Fruit fly (Drosophila melanogaster): ENCODE measurements around the gene CG14439.

Gene CG14439

DNA sequence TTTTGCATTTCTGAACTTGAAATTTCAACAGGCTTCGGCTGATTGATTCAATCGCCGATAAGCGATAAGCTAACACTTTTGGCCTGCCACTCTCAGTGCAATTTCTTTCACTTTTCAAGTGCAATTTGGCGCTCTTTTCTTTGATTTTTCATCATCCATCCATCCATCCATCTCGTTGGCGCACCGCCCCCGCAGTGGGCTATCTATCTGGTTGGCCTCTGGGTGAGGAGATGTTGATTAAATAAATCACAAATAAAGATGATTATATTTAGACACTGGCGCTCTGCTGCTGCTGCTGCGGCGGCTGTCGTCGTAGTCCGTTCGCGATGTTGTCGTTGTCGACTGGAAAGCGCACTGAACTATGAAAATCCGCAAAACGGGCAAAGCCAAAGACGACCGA, 43.6 kb downstream of the CG14439 start:
- TF ChIP-seq CG8478 (optimal IDR thresholded peaks at IDR 0.05) (no peak), CTCF (optimal IDR thresholded peaks at IDR 0.05) (no peak)

DNA sequence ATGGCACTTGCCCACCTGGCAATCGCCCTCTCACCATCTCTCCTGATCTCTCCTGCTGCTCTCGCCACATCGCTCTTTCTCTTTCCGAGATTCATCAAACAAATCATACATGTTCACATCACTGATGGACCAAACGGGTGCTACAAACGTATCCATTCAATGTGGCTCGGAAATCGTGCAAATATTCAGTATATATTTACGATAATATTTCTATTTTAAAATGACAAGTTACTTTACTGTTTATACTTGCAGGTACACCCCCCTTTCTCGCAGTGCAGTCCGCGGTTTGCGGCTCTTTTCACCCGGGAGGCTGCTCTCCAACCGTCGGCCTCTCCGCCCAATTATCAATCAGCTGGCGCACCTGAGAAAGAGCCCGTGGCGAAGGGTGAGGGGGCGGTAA, 44.2 kb downstream of the CG14439 start:
- TF ChIP-seq CTCF (optimal IDR thresholded peaks at IDR 0.05) = no peak
- no peak for TF ChIP-seq CG8478 (optimal IDR thresholded peaks at IDR 0.05)

DNA sequence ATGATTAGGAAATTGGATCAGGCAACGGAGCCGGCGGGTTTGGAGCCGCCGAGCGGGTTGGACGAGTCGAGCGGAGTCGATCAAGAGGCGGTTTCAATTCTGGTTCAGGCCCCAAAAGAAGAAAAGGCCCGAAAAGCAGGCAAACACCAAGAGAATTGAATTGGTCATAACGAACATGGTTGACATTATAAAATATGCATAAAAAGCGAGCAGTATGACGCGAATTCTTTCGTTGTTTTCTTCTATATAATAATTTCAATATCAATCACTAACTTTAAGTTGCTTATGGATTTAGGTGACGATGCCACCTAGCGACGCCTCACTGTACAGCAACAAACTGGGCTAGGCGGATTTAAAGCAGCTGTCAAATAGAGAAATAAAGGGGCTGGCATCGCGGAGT, 45.5 kb downstream of the CG14439 start:
- TF ChIP-seq CG8478 (optimal IDR thresholded peaks at IDR 0.05) (no peak), CTCF (optimal IDR thresholded peaks at IDR 0.05) (no peak)

DNA sequence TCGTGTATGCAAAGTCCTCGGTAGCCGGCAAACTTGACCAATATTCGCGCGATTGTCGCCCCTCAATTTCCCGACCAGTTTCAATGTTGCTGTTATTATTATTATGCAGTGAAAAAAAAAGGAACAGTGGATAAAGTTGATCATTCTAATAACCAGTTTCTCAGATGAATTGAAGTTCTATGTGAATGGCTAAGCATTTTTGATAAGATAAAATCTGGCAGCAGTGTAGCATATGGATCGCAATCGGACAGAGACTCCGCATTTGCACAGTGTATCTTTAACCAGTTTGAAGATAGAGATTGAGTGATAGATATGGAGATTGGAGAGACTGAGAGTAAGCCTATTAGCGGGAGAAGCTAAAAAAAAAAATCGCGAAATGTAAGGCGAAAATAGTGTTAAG, 46.0 kb downstream of the CG14439 start:
- TF ChIP-seq CG8478 (optimal IDR thresholded peaks at IDR 0.05) = no peak
- TF ChIP-seq CTCF (optimal IDR thresholded peaks at IDR 0.05) = no peak

DNA sequence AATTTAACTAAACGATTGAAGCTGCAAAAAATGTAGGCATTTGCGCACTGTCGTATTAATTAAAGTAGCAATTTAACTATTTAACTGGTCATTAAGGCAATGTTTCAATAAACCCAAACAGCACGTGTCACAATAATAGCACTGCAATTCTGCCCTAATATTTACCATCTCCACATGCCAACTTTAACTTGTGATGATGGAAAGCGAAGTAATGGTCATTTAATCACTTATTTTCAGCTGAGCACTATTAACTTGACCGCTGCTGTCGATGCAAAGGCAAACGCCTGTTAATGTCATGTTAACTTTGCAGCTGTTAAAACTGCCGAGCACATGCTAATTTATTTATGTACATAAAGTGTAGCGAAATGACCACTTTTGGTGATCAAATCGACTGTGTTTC, 46.8 kb downstream of the CG14439 start:
- TF ChIP-seq CG8478 (optimal IDR thresholded peaks at IDR 0.05) (no peak), CTCF (optimal IDR thresholded peaks at IDR 0.05) (no peak)

DNA sequence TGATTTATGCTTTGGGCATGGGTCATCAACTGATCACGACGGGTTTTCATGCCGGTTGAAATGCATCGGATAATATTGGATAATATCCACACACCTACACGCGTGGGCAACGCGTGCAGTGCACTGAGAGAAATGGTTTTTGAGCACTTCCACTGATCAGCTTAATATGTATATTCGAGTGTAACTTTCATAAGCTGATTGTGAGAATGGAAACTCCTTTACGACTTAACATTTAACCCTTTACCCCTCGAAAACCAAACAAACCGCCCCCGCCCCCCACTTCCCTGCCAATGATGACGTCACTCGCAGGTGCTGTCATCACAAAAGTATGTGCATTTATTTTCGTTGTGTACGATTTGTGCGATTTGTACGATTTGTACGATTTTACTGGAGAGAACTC, 47.5 kb downstream of the CG14439 start:
- no peak for TF ChIP-seq CG8478 (optimal IDR thresholded peaks at IDR 0.05)
- TF ChIP-seq CTCF (optimal IDR thresholded peaks at IDR 0.05) = no peak

DNA sequence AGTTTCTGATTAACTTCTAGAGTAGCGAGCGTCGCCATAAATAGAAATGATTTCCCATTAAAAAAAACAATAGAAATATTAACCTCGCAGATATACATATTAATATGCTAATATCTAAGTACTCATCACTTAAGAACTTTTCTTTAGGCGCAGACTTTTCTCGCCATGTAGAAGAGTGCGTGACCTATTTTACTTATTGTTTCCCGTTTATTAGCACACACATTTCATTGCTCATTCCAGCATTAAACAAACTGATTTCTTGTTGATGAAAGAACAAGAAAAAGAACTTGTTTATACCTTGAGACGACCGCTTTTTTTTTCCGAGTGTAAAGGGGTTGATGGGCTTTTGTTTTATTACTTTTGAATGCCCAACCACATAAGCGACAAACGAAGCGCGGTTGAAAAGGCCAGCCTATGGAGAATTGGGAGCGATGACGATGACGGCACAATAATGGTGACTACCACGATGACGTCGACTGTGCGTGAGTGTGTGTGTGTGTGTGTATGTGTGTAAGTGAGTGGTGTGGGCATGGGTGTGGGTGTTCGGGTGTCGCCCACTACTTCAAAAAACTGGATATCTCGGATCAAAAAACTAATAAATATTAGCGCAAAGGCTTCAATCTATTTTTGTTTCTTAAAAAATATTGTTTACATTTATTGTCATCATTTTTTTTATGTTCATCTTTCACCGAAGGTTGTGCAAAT, 48.8 kb downstream of the CG14439 start:
- no peak for TF ChIP-seq CG8478 (optimal IDR thresholded peaks at IDR 0.05)
- no peak for TF ChIP-seq CTCF (optimal IDR thresholded peaks at IDR 0.05)

DNA sequence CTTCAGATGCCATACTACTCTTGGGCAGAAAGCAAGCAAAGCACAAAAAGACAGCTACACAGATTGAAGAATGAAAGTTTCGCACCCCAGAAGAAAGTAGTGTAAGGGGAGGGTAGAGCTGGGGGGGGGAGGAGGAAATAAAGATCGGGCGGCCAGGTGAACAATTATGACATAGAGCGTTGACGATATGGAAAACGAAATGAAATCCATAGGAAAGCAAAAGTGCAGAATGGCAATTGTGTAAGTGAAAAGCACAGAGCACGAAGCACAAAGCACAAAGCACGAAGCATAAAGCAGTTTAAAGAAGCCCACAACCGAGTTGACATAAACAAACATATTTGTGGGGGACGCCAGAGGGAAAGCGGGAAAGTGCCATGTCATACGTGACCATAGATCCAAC, 49.6 kb downstream of the CG14439 start:
- TF ChIP-seq CTCF (optimal IDR thresholded peaks at IDR 0.05) (no peak), CG8478 (optimal IDR thresholded peaks at IDR 0.05) (no peak)

DNA sequence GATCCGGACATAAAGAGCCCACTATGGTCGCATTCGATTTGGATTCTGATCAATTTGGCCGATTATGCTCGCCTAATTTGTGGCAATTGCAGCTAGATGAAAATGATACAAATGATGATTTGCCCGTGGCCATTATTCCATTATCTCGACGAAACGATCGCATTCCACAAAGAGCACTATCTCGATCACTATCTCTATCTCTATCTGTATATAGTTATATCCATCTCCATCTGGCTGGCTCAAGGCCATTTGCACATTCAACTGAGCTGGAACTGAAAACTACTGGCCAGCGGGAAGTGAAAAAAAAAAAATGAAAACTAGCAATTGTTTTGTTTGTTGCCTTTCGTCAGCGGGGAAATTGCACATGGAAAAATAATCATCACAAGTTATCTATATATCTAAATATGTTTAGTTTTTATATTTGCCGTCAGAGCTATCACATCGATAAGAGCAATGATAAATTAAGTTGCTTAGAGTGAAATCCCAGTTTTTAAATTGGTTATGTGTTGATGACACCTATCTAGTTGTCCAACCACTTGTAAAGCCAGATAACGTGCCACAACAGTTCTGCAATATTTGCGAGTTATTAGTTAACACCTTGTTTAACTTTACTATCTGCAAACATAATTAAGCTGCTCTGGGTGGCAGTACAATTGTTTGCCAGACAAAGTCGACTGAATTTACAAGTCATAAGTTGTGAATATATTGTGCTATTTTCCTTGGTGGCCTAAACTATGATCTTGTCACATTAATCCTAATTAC, 52.1 kb downstream of the CG14439 start:
- TF ChIP-seq CG8478 (optimal IDR thresholded peaks at IDR 0.05) (no peak), CTCF (optimal IDR thresholded peaks at IDR 0.05) (no peak)

DNA sequence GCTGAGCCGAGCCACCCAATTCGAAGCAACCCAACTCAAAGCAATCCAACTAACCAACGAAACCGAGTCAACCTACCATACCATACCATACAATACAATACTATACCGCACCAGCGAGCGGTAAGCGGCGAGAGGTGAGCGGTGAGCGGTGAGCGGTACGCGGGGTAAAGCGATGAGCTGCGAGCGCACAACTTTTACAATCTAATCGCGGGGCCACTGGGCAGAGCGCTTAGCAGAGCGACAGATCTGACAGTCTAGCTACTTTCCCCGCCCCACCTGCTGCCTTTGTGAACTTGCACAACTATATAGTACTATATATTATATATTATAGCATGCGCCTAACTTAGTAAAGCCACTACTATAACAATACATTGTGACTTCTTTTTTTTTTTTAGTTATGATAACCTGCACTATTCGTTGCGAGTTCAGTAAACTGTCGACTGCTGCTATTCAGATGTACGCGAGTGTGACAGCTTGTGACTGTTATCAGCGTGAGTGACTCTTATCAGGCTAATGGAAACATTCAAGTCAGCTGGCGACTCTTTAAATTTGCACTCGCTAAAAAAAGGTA, 53.5 kb downstream of the CG14439 start:
- no peak for TF ChIP-seq CTCF (optimal IDR thresholded peaks at IDR 0.05)
- TF ChIP-seq CG8478 (optimal IDR thresholded peaks at IDR 0.05) = no peak

DNA sequence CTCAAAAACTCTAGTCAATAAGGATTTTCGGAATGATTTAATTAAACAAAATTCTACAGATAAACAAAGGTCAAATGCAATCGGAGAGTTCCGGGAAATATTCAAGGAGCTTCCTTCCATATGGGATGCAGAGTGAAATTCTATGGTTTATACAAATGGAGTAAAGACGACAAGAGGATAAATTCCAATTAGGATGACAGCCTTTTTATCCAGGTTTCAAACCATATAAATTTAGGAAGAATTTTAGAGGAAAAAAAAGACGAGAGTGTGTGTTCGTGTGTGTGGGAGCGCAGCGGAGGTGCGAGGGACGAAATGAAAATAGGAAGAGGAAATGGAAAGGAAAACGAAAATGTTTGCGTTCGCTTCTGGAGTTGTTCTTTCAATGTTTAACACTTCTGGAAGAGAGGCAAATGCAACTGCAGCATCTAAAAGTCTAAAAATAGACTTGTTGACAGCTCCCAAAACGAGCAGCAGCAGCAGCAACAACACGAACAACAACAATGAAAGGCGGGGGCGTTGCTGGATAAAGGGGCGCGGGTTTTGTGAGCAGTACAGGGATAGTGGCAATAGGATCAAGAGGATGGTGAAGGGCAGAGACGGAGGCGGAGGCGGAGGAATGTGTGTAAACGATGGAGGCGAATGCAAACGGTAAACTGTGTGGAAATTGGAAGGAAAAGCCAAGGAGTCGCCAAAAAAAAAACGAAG, 55.2 kb downstream of the CG14439 start:
- TF ChIP-seq CTCF (optimal IDR thresholded peaks at IDR 0.05) (no peak), CG8478 (optimal IDR thresholded peaks at IDR 0.05) (no peak)

DNA sequence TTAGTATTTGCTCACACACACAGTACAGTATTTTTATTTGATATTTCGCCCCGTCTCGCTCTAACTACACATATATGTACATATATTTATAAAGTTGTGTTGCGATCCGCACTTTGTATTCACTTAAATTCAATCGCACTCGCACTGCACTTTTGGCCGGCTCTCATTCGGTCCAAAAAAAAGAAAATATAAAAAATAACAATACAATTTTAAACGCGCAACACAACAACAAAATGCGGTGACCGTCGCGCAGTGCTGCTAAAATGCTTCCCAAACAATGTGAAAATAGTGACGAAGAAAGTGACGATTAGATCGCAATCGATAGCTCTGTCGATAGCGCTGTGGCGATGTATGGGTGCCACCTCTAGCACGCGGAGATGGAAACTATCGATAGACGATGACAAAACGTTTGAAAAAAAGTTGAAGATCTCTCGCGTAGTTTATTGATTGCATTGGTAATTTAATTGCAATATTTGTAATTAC, 56.0 kb downstream of the CG14439 start, which contains the start of the genes C3G and pod1:
Gene C3G (minus strand): TSS at position 282 of the 483 bp plus-strand sequence.
Gene pod1 (plus strand): TSS at position 373 of the 483 bp plus-strand sequence.
- TF ChIP-seq CG8478 (optimal IDR thresholded peaks at IDR 0.05) = no peak
- peak in 1 of 2 experiments; percentile 35 for TF ChIP-seq CTCF (optimal IDR thresholded peaks at IDR 0.05)

DNA sequence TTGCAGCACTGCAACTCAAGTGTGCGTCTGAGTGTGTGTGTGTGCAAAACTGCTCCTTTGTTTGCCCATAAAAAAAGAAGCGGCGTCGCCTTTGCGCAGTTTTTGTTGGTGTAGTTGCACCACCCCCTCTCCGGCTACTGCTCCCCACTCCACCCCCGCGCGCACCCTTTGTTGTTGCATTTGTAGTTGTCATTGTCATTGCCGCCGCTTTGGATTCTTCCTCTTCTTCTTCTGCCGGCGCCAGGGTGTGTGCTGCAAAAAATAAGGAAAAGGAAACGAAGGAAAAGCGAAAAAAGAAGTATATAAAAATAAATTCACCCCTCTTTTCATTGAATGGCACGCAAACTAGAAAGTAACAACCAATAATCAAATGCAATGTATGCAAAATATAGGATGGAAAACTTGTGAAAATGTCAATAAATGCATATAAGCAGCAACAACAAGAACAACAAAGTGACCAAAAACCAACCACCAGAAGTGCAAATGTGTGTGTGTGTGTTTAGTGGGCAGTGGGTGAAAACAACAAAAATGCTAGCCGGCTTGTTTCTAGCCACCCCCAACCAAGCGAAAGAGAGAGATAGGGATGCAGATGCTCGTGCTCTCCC, 56.6 kb downstream of the CG14439 start:
- TF ChIP-seq CG8478 (optimal IDR thresholded peaks at IDR 0.05) (no peak), CTCF (optimal IDR thresholded peaks at IDR 0.05) (no peak)

DNA sequence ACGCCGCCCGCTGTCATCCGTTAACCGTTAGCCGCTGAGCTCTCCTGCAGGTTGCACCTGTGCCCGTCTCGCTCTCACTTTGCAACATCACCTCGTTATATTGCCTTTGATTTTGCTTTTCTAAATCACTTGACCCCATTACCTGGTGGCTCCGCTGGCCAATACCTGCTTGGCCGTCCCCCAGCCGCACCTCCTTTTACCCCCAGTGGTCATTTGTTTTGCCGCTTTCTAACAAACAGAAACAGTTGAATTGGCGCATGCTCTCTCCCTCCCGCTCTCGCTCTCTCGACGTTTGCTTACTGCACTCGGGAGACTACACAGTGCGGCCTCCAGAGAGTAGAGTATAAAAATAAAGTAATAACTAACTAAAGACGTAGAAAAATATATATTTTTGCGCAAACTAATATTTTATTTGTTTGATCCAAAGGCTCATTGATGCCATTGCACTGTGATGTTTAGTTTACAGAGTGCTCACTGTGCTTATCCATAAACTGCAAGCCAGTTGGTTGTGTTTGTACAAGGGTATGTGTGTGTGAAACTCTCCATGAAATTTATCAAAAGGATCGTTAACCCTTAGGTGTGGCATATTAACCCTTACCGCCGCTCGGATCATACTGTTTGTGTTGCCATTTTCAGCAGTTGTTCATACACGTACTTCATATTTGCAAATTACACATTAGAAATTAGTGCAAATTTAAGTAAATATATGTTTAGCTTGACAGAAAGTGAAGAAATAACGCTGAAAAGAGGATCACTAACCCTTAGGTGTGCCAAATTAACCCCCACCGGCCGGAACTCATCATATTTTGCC, 57.3 kb downstream of the CG14439 start:
- TF ChIP-seq CTCF (optimal IDR thresholded peaks at IDR 0.05) (no peak), CG8478 (optimal IDR thresholded peaks at IDR 0.05) (no peak)
